Worm (Caenorhabditis elegans) whole organism, L2 larva: ENCODE measurements around the gene tmem-17.

Source experiments
- alr-1 ChIP-seq: fragments of 150-350 bp; optimal IDR thresholded peaks from 2 replicates; lab custom pipeline; 2014; ENCODE audit warnings: missing biosample characterization, missing genetic modification characterization
- aly-2 ChIP-seq: fragments of 150-350 bp; optimal IDR thresholded peaks from 2 replicates; lab custom pipeline; 2014; ENCODE audit warnings: missing biosample characterization, missing genetic modification characterization
- egl-27 ChIP-seq: sonication (generic microtip); optimal IDR thresholded peaks from 3 replicates; lab custom pipeline; 2017; ENCODE audit warnings: missing biosample characterization, missing genetic modification reagents, missing genetic modification characterization
- fos-1 ChIP-seq: fragments of 150-350 bp; optimal IDR thresholded peaks from 2 replicates; lab custom pipeline; 2014; ENCODE audit warnings: missing biosample characterization, missing genetic modification characterization
- lin-13 ChIP-seq: fragments of 150-350 bp; optimal IDR thresholded peaks from 2 replicates; lab custom pipeline; 2014; ENCODE audit warnings: missing biosample characterization, missing genetic modification reagents, missing genetic modification characterization
- nhr-12 ChIP-seq: fragments of 150-350 bp; optimal IDR thresholded peaks from 2 replicates; lab custom pipeline; 2014; ENCODE audit warnings: missing biosample characterization, missing genetic modification characterization

DNA sequence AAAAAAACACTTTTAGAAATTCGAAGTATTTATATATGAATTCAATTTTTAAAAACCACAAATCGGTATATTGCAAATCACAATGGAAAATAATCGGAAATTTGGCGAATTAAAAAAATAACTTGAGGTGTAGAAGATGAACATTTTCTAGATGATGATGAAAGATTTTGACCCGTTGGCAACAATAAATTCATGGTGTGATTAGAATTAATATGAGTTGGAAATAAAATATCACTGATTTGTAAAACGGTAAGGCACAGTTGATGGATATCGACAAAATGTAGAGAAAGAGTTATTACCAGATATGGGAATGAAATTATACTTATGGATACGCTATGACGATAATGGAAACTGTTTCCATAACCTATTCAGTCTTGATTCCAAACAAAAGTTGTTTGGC is 42.2 kb downstream of the tmem-17 start:
- TF ChIP-seq fos-1 (tag; lab: Kevin White, UChicago) (no peak), aly-2 (tag; lab: Kevin White, UChicago) (no peak), egl-27 (no peak), alr-1 (no peak), nhr-12 (no peak), lin-13 (no peak)
